Worm (Caenorhabditis elegans) whole organism, L3 larva: Measurements from ENCODE around the gene str-129.

ENCODE experiments used
- ZK546.5 ChIP-seq: sonication (generic microtip); optimal IDR thresholded peaks from 2 replicates; lab custom pipeline; 2017; ENCODE audit warnings: missing biosample characterization, missing genetic modification characterization
- aly-2 ChIP-seq: fragments of 150-350 bp; optimal IDR thresholded peaks from 2 replicates; lab custom pipeline; 2014; ENCODE audit warnings: missing biosample characterization, missing genetic modification characterization
- ama-1 ChIP-seq: fragments of 150-350 bp; optimal IDR thresholded peaks from 2 replicates; lab custom pipeline; 2018
- ceh-16 ChIP-seq: sonication (generic microtip); optimal IDR thresholded peaks from 2 replicates; lab custom pipeline; 2017; ENCODE audit warnings: missing biosample characterization, missing genetic modification characterization
- ceh-28 ChIP-seq: fragments of 150-350 bp; optimal IDR thresholded peaks from 2 replicates; lab custom pipeline; 2014; ENCODE audit warnings: missing biosample characterization, missing genetic modification reagents, missing genetic modification characterization
- ceh-82 ChIP-seq: fragments of 150-350 bp; optimal IDR thresholded peaks from 2 replicates; lab custom pipeline; 2014; ENCODE audit warnings: missing biosample characterization, missing genetic modification characterization
- daf-12 ChIP-seq: fragments of 150-350 bp; optimal IDR thresholded peaks from 2 replicates; lab custom pipeline; 2014; ENCODE audit warnings: missing biosample characterization, missing genetic modification reagents, missing genetic modification characterization
- egl-27 ChIP-seq: sonication (generic microtip); optimal IDR thresholded peaks from 4 replicates; lab custom pipeline; 2017; ENCODE audit warnings: missing biosample characterization, missing genetic modification reagents, missing genetic modification characterization
- elt-1 ChIP-seq: fragments of 150-350 bp; optimal IDR thresholded peaks from 2 replicates; lab custom pipeline; 2014; ENCODE audit warnings: missing biosample characterization, missing genetic modification characterization
- elt-2 ChIP-seq: sonication (generic microtip); optimal IDR thresholded peaks from 2 replicates; lab custom pipeline; 2016; ENCODE audit warnings: missing genetic modification reagents, mild to moderate bottlenecking, missing genetic modification characterization, missing compliant biosample characterization
- elt-3 ChIP-seq, 3 experiments: fragments of 150-350 bp in 1 of 3; sonication (generic microtip) in 2 of 3; optimal IDR thresholded peaks; 2 replicates in 2 of 3; 4 replicates in 1 of 3; lab custom pipeline; 2014 to 2017; ENCODE audit warnings: missing biosample characterization in 3 of 3, missing genetic modification characterization in 3 of 3
- eor-1 ChIP-seq, 2 experiments: fragments of 150-350 bp; optimal IDR thresholded peaks; 2 replicates each; lab custom pipeline; 2014 to 2018; ENCODE audit warnings: missing biosample characterization in 2 of 2, missing genetic modification characterization in 2 of 2
- fkh-10 ChIP-seq: sonication (generic microtip); optimal IDR thresholded peaks from 2 replicates; lab custom pipeline; 2017; ENCODE audit warnings: missing biosample characterization, missing genetic modification reagents, missing genetic modification characterization
- fkh-2 ChIP-seq: fragments of 150-350 bp; optimal IDR thresholded peaks from 2 replicates; lab custom pipeline; 2014; ENCODE audit warnings: missing biosample characterization, missing genetic modification reagents, missing genetic modification characterization
- fos-1 ChIP-seq: fragments of 150-350 bp; optimal IDR thresholded peaks from 2 replicates; lab custom pipeline; 2014; ENCODE audit warnings: missing biosample characterization, missing genetic modification characterization
- lin-15B ChIP-seq: fragments of 150-350 bp; optimal IDR thresholded peaks from 2 replicates; lab custom pipeline; 2014; ENCODE audit warnings: missing biosample characterization, missing genetic modification characterization
- lin-39 ChIP-seq: fragments of 150-350 bp; optimal IDR thresholded peaks from 2 replicates; lab custom pipeline; 2018; ENCODE audit warnings: missing biosample characterization, missing genetic modification reagents, missing genetic modification characterization
- mdl-1 ChIP-seq: fragments of 150-350 bp; optimal IDR thresholded peaks from 2 replicates; lab custom pipeline; 2014; ENCODE audit warnings: missing biosample characterization, missing genetic modification characterization
- nfya-1 ChIP-seq: sonication (generic microtip); optimal IDR thresholded peaks from 2 replicates; lab custom pipeline; 2017; ENCODE audit warnings: missing genetic modification characterization, mild to moderate bottlenecking, missing compliant biosample characterization, antibody characterized with exemption, moderate library complexity; ENCODE audit not compliant: insufficient read depth
- nhr-11 ChIP-seq: fragments of 150-350 bp; optimal IDR thresholded peaks from 2 replicates; lab custom pipeline; 2014; ENCODE audit warnings: missing biosample characterization, missing genetic modification characterization
- nhr-12 ChIP-seq: fragments of 150-350 bp; optimal IDR thresholded peaks from 2 replicates; lab custom pipeline; 2014; ENCODE audit warnings: missing biosample characterization, missing genetic modification characterization
- nhr-23 ChIP-seq: fragments of 150-350 bp; optimal IDR thresholded peaks from 2 replicates; lab custom pipeline; 2014; ENCODE audit warnings: missing biosample characterization, missing genetic modification reagents, missing genetic modification characterization
- nhr-25 ChIP-seq: sonication (generic microtip); optimal IDR thresholded peaks from 2 replicates; lab custom pipeline; 2017; ENCODE audit warnings: missing biosample characterization, missing genetic modification characterization
- nhr-43 ChIP-seq: sonication (generic microtip); optimal IDR thresholded peaks from 2 replicates; lab custom pipeline; 2016; ENCODE audit warnings: mild to moderate bottlenecking, missing genetic modification characterization, missing compliant biosample characterization; ENCODE audit not compliant: poor library complexity, severe bottlenecking
- nhr-67 ChIP-seq: fragments of 150-350 bp; optimal IDR thresholded peaks from 2 replicates; lab custom pipeline; 2014; ENCODE audit warnings: missing biosample characterization, missing genetic modification characterization
- nhr-76 ChIP-seq: fragments of 150-350 bp; sonication (generic microtip); optimal IDR thresholded peaks from 5 replicates; lab custom pipeline; 2014; ENCODE audit warnings: missing biosample characterization, missing genetic modification characterization
- pha-4 ChIP-seq: fragments of 150-350 bp; optimal IDR thresholded peaks from 2 replicates; lab custom pipeline; 2014; ENCODE audit warnings: missing biosample characterization, missing genetic modification reagents, missing genetic modification characterization
- pqm-1 ChIP-seq: fragments of 150-350 bp; optimal IDR thresholded peaks from 2 replicates; lab custom pipeline; 2017; ENCODE audit warnings: missing biosample characterization, missing genetic modification characterization, inconsistent platforms
- sea-2 ChIP-seq: fragments of 150-350 bp; sonication (generic microtip); optimal IDR thresholded peaks from 4 replicates; lab custom pipeline; 2014; ENCODE audit warnings: missing biosample characterization, missing genetic modification reagents, missing genetic modification characterization
- snpc-4 ChIP-seq: fragments of 150-350 bp; optimal IDR thresholded peaks from 2 replicates; lab custom pipeline; 2014; ENCODE audit warnings: missing biosample characterization, missing genetic modification characterization
- unc-39 ChIP-seq: sonication (generic microtip); optimal IDR thresholded peaks from 4 replicates; lab custom pipeline; 2017; ENCODE audit warnings: missing biosample characterization, missing genetic modification characterization
- zag-1 ChIP-seq: fragments of 150-350 bp; optimal IDR thresholded peaks from 2 replicates; lab custom pipeline; 2014; ENCODE audit warnings: missing biosample characterization, missing genetic modification characterization
- ztf-11 ChIP-seq: fragments of 150-350 bp; optimal IDR thresholded peaks from 2 replicates; lab custom pipeline; 2014; ENCODE audit warnings: missing biosample characterization, missing genetic modification characterization

The str-129 gene

DNA sequence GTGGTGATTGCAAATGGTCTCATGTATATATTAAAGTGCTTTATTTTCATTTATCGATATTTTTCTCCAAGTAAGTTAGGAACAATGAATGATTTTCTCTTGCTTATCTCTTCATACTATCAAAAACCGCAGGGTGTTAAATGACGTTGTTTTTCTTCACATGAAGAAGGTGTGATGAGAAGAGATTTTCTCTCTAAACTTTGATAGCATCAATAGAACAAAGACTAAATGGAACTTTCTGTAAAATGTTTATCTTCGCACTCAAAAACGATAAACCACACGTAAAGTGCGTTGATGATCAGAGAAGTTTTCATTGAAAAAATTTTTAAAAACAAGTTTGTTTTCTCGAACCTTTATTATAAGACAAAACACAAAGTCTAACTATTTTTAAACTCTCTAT, 12.5 kb downstream of the str-129 start:
- no peak for TF ChIP-seq sea-2
- TF ChIP-seq elt-1 = no peak

DNA sequence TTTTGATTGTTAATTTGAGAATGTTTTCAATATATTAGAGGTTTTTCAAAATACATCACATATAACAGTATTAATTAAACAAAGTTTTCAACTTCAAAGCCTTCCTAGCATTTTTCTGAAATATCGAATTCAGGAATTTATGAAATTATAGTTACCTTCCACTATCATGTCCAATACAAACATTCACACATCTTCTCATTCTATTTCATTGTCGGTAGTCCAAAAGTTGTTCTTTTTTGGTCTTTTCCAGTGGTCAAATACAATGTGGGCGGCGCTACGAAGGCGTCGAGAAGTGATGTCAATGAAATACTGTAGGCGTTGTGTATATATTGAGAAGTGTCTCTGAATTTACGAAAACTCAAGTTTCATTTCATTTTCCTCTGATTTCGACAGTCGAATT, 16.6 kb downstream of the str-129 start, which contains the start of gene catp-3:
catp-3 (plus strand) TSS at position 301 of the 400 bp plus-strand sequence.
- no peak for TF ChIP-seq pha-4 (tag; lab: Kevin White, UChicago)

DNA sequence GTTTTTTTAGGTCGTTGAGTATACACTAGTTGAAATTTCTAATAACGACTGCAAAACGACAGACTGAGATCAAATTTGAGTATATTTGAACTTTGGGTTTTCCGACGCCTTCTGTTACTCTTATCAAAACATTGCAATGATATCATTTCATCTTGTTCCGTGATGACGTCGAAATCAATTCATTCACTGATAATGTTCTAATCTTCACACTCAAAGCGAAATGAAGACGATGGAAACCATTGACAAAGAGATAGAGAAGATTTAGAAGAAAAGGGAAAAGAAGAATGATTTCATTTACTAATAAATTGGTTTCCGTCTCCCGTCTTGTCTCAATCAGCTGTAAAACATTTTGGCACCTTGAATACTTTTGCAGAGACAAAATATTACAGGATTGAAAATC, 19.1 kb downstream of the str-129 start:
- TF ChIP-seq nfya-1 (tag; lab: Kevin White, UChicago) (no peak), zag-1 (tag; lab: Kevin White, UChicago) (no peak), egl-27 (tag; lab: Kevin White, UChicago) (peak; percentile 39), elt-2 (tag; lab: Kevin White, UChicago) (no peak), ceh-28 (tag; lab: Kevin White, UChicago) (peak; percentile 40), ceh-16 (tag; lab: Kevin White, UChicago) (no peak), elt-3 (tag; optimal IDR thresholded peaks at IDR 0.05; lab: Kevin White, UChicago) (peak; percentile 36 to 82 (median 53)), nhr-67 (no peak), nhr-43 (tag; lab: Kevin White, UChicago) (peak; percentile 48), nhr-23 (tag; lab: Kevin White, UChicago) (peak; percentile 62), lin-39 (tag; lab: Kevin White, UChicago) (no peak), nhr-25 (tag; lab: Kevin White, UChicago) (peak; percentile 26)

DNA sequence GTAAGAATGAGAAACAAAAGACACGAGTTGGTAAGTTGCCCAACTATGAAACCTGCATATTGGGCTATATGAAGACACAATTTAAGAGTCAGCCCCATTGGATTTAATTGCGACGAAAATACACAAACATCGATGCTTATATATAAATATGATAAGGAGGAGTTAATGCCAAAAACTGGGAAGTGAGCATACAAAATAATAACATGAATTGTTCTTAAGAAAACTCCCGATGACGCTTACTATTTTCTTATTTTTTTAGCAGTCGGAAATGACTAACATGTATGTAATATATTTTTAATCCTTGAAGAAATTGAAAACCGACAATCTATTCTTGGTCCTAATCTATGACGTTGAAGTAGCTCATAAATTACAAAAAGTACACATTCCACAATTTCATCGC, 20.2 kb downstream of the str-129 start, which contains the start of gene str-144:
str-144 (minus strand) TSS at position 101 of the 400 bp plus-strand sequence.
- TF ChIP-seq fkh-10 (GFP tag; lab: Kevin White, UChicago) (no peak), nhr-23 (tag; lab: Kevin White, UChicago) (no peak), unc-39 (tag; lab: Kevin White, UChicago) (no peak), nhr-11 (no peak), egl-27 (tag; lab: Kevin White, UChicago) (no peak), elt-1 (no peak), daf-12 (no peak), zag-1 (tag; lab: Kevin White, UChicago) (no peak), lin-15B (tag; lab: Kevin White, UChicago) (no peak), fkh-2 (no peak)

DNA sequence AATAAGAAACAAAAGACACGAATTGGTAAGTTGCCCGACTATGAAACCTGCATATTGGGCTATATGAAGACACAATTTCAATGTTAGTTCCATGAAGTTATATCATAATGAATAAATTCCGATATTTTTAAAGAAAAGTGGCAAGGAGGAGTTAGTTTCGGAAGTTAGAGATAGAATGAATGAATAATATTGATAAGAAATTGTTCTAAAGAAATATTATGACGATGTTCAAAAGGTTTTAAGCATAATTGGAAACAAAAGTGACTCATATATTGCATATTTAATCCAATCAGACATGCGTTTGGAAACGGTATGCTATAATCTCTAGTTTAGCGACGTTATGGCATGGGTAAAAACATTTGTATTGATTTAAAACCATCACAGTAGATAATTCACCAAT, 22.6 kb downstream of the str-129 start, which contains the start of gene str-143:
str-143 (minus strand) TSS at position 101 of the 400 bp plus-strand sequence.
- TF ChIP-seq ZK546.5 (tag; lab: Kevin White, UChicago) = no peak
- no peak for TF ChIP-seq nhr-43 (tag; lab: Kevin White, UChicago)
- TF ChIP-seq snpc-4 = no peak
- TF ChIP-seq zag-1 (tag; lab: Kevin White, UChicago) = no peak
- no peak for TF ChIP-seq elt-1
- no peak for TF ChIP-seq nhr-25 (tag; lab: Kevin White, UChicago)
- TF ChIP-seq fkh-10 (GFP tag; lab: Kevin White, UChicago) = no peak
- no peak for TF ChIP-seq ztf-11 (tag; lab: Kevin White, UChicago)
- TF ChIP-seq ama-1 (lab: Kevin White, UChicago) = no peak
- TF ChIP-seq mdl-1 = no peak
- TF ChIP-seq nhr-11 = no peak

DNA sequence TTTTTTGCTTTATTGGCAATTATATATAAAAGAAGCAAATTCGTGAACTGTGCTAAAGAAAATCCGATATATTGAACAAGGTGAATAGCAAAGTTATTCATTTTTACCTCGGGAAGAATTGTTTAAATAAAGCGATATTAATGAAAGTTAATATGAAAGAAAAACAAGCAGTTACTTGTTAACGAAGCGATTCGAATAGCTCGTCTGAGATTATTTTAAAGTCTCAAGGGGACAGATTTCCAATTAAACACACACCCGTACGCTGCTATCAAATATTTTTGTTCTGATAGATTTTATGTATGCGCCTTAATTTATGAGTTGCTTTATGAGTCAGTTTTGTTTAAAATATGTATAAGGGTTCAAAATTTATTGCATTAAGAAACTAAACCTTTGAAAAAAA, 24.5 kb downstream of the str-129 start, which contains the start of gene str-140:
str-140 (minus strand) TSS at position 101 of the 400 bp plus-strand sequence.
- TF ChIP-seq nhr-12 (tag; lab: Kevin White, UChicago) = no peak

DNA sequence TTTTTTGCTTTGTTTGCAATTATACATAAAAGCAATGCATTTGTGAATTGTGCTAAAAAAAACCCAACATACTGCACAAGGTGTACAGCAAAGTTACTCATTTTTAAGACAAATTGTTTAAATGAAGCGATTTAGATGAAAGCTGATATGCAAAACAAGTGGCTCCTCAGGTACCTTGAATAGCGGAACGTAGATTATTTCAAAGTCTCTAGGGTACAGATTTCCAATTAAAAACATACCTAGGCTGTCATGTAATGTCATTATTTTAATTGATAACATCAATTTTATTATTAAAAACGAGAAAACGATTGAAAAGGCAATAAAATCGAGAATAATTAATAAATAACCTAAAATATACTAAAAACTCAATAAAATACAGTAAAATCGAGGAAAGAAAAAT, 30.2 kb downstream of the str-129 start, which contains the start of gene str-139:
str-139 (minus strand) TSS at position 101 of the 400 bp plus-strand sequence.
- TF ChIP-seq daf-12 = no peak
- no peak for TF ChIP-seq fos-1 (tag; lab: Kevin White, UChicago)
- TF ChIP-seq egl-27 (tag; lab: Kevin White, UChicago) = no peak
- TF ChIP-seq fkh-10 (GFP tag; lab: Kevin White, UChicago) = no peak
- TF ChIP-seq zag-1 (tag; lab: Kevin White, UChicago) = no peak
- no peak for TF ChIP-seq eor-1 (tag; optimal IDR thresholded peaks at IDR 0.05; lab: Kevin White, UChicago)
- TF ChIP-seq nhr-67 = no peak
- no peak for TF ChIP-seq nhr-11
- TF ChIP-seq nfya-1 (tag; lab: Kevin White, UChicago) = no peak
- no peak for TF ChIP-seq nhr-76 (tag; lab: Kevin White, UChicago)
- TF ChIP-seq mdl-1 = no peak
- TF ChIP-seq ceh-28 (tag; lab: Kevin White, UChicago) = no peak
- no peak for TF ChIP-seq aly-2 (tag; lab: Kevin White, UChicago)
- TF ChIP-seq elt-1 = no peak
- no peak for TF ChIP-seq pqm-1
- no peak for TF ChIP-seq ceh-82 (tag; lab: Kevin White, UChicago)
